Worm (Caenorhabditis elegans) whole organism, L3 larva: Measurements from ENCODE around the gene ula-1.

ENCODE experiments used
- egl-27 ChIP-seq: sonication (generic microtip); optimal IDR thresholded peaks from 4 replicates; lab custom pipeline; 2017; ENCODE audit warnings: missing biosample characterization, missing genetic modification reagents, missing genetic modification characterization
- elt-3 ChIP-seq, 3 experiments: fragments of 150-350 bp in 1 of 3; sonication (generic microtip) in 2 of 3; optimal IDR thresholded peaks; 2 replicates in 2 of 3; 4 replicates in 1 of 3; lab custom pipeline; 2014 to 2017; ENCODE audit warnings: missing biosample characterization in 3 of 3, missing genetic modification characterization in 3 of 3
- mdl-1 ChIP-seq: fragments of 150-350 bp; optimal IDR thresholded peaks from 2 replicates; lab custom pipeline; 2014; ENCODE audit warnings: missing biosample characterization, missing genetic modification characterization
- unc-39 ChIP-seq: sonication (generic microtip); optimal IDR thresholded peaks from 4 replicates; lab custom pipeline; 2017; ENCODE audit warnings: missing biosample characterization, missing genetic modification characterization

ce11 chrIII:4875663-4876062, 44.5 kb downstream of the ula-1 start:
- no peak for TF ChIP-seq egl-27
- no peak for TF ChIP-seq mdl-1 (tag; lab: Kevin White, UChicago)
- TF ChIP-seq elt-3 (tag; optimal IDR thresholded peaks at IDR 0.05; lab: Kevin White, UChicago), result no peak
- TF ChIP-seq unc-39, result no peak
